Fruit fly (Drosophila melanogaster) whole organism, embryonic: Measurements from ENCODE around the gene Ir7g.

Experiments
- Aef1 ChIP-seq: fragments of 200-800 bp; sonication (Bioruptor generic); IDR thresholded peaks from 3 replicates; pipeline ENCODE4 v1.3.6; 2022; ENCODE audit warnings: missing biosample characterization, missing genetic modification characterization
- B-H1 ChIP-seq: fragments of 200-800 bp; sonication (Bioruptor generic); IDR thresholded peaks from 3 replicates; pipeline ENCODE4 v1.3.6; 2022; ENCODE audit warnings: missing biosample characterization, missing genetic modification characterization
- CG10321 ChIP-seq: fragments of 200-800 bp; sonication (Bioruptor generic); IDR thresholded peaks from 2 replicates; pipeline ENCODE4 v1.3.6; 2022; ENCODE audit warnings: missing biosample characterization, missing genetic modification characterization
- CG11085 ChIP-seq: fragments of 200-800 bp; sonication (Bioruptor generic); IDR thresholded peaks from 2 replicates; pipeline ENCODE4 v1.3.6; 2022; ENCODE audit warnings: missing biosample characterization, missing genetic modification characterization
- CG12942 ChIP-seq: fragments of 200-800 bp; sonication (Bioruptor generic); optimal IDR thresholded peaks from 3 replicates; lab custom pipeline; 2016; ENCODE audit warnings: missing biosample characterization, missing genetic modification characterization
- CG13894 ChIP-seq: fragments of 200-800 bp; sonication (Bioruptor generic); optimal IDR thresholded peaks from 3 replicates; lab custom pipeline; 2018; ENCODE audit warnings: missing biosample characterization, mild to moderate bottlenecking, missing genetic modification characterization, moderate library complexity
- CG14667 ChIP-seq: fragments of 200-800 bp; sonication (Bioruptor generic); IDR thresholded peaks from 2 replicates; pipeline ENCODE4 v1.3.6; 2022; ENCODE audit warnings: missing biosample characterization, missing genetic modification characterization
- CG14710 ChIP-seq: fragments of 200-800 bp; sonication (Bioruptor generic); optimal IDR thresholded peaks from 3 replicates; lab custom pipeline; 2019; ENCODE audit warnings: missing biosample characterization, mild to moderate bottlenecking, missing genetic modification characterization, moderate library complexity
- CG14965 ChIP-seq: fragments of 200-800 bp; sonication (Bioruptor generic); optimal IDR thresholded peaks from 2 replicates; lab custom pipeline; 2016; ENCODE audit warnings: missing biosample characterization, missing genetic modification characterization, borderline replicate concordance
- CG3163 ChIP-seq: fragments of 200-800 bp; sonication (Bioruptor generic); optimal IDR thresholded peaks from 3 replicates; lab custom pipeline; 2016; ENCODE audit warnings: missing biosample characterization, missing genetic modification characterization
- CG32532 ChIP-seq: fragments of 200-800 bp; sonication (Bioruptor generic); IDR thresholded peaks from 2 replicates; pipeline ENCODE4 v1.3.6; 2022; ENCODE audit warnings: missing biosample characterization, missing genetic modification characterization
- CG32767 ChIP-seq: fragments of 200-800 bp; sonication (Bioruptor generic); IDR thresholded peaks from 2 replicates; pipeline ENCODE4 v1.3.6; 2022; ENCODE audit warnings: missing biosample characterization, missing genetic modification characterization
- CG3407 ChIP-seq: fragments of 200-800 bp; sonication (Bioruptor generic); optimal IDR thresholded peaks from 2 replicates; lab custom pipeline; 2018; ENCODE audit warnings: missing biosample characterization, mild to moderate bottlenecking, missing genetic modification characterization
- CG3995 ChIP-seq: fragments of 200-800 bp; sonication (Bioruptor generic); optimal IDR thresholded peaks from 3 replicates; lab custom pipeline; 2016; ENCODE audit warnings: missing biosample characterization, missing genetic modification characterization
- CG4707 ChIP-seq: fragments of 200-800 bp; sonication (Bioruptor generic); optimal IDR thresholded peaks from 2 replicates; lab custom pipeline; 2018; ENCODE audit warnings: missing biosample characterization, mild to moderate bottlenecking, missing genetic modification characterization, moderate library complexity
- CG4820 ChIP-seq: fragments of 200-800 bp; sonication (Bioruptor generic); optimal IDR thresholded peaks from 3 replicates; lab custom pipeline; 2016; ENCODE audit warnings: missing biosample characterization, missing genetic modification characterization
- CG6272 ChIP-seq: fragments of 200-800 bp; sonication (Bioruptor generic); IDR thresholded peaks from 2 replicates; pipeline ENCODE4 v1.3.6; 2022; ENCODE audit warnings: missing biosample characterization, missing genetic modification characterization
- CG6791 ChIP-seq: fragments of 200-800 bp; sonication (Bioruptor generic); IDR thresholded peaks from 3 replicates; pipeline ENCODE4 v1.3.6; 2022; ENCODE audit warnings: missing biosample characterization, missing genetic modification characterization; ENCODE audit not compliant: partially characterized antibody
- CG8089 ChIP-seq: fragments of 200-800 bp; sonication (Bioruptor generic); optimal IDR thresholded peaks from 3 replicates; lab custom pipeline; 2016; ENCODE audit warnings: missing biosample characterization, missing genetic modification characterization
- CG9215 ChIP-seq: fragments of 200-800 bp; sonication (Bioruptor generic); IDR thresholded peaks from 2 replicates; pipeline ENCODE4 v1.3.6; 2022; ENCODE audit warnings: missing biosample characterization, missing genetic modification characterization
- Dip3 ChIP-seq: fragments of 200-800 bp; sonication (Bioruptor generic); optimal IDR thresholded peaks from 3 replicates; lab custom pipeline; 2016; ENCODE audit warnings: missing biosample characterization, missing genetic modification characterization
- E2f2 ChIP-seq: fragments of 200-800 bp; sonication (Bioruptor generic); IDR thresholded peaks from 2 replicates; pipeline ENCODE4 v1.3.6; 2022; ENCODE audit warnings: missing biosample characterization, missing genetic modification characterization
- Ets97D ChIP-seq: fragments of 200-800 bp; sonication (Bioruptor generic); optimal IDR thresholded peaks from 3 replicates; lab custom pipeline; 2016; ENCODE audit warnings: missing biosample characterization, missing genetic modification characterization
- Hr39 ChIP-seq: fragments of >200 bp; optimal IDR thresholded peaks from 2 replicates; lab custom pipeline; 2017
- MTF-1 ChIP-seq: fragments of 200-800 bp; sonication (Bioruptor generic); optimal IDR thresholded peaks from 2 replicates; lab custom pipeline; 2018; ENCODE audit warnings: missing biosample characterization, mild to moderate bottlenecking, missing genetic modification characterization, borderline replicate concordance
- Mrtf ChIP-seq: fragments of 200-800 bp; sonication (Bioruptor generic); IDR thresholded peaks from 3 replicates; pipeline ENCODE4 v1.3.6; 2022; ENCODE audit warnings: missing biosample characterization, missing genetic modification characterization
- Myb ChIP-seq: fragments of 200-800 bp; sonication (Bioruptor generic); optimal IDR thresholded peaks from 2 replicates; lab custom pipeline; 2016; ENCODE audit warnings: missing biosample characterization, missing genetic modification characterization
- PHDP ChIP-seq: fragments of 200-800 bp; sonication (Bioruptor generic); optimal IDR thresholded peaks from 3 replicates; lab custom pipeline; 2018; ENCODE audit warnings: missing biosample characterization, mild to moderate bottlenecking, missing genetic modification characterization, moderate library complexity
- Sox100B ChIP-seq: fragments of 200-800 bp; sonication (Bioruptor generic); optimal IDR thresholded peaks from 3 replicates; lab custom pipeline; 2018; ENCODE audit warnings: missing biosample characterization, mild to moderate bottlenecking, missing genetic modification characterization
- Trl ChIP-seq, 3 experiments: fragments of >200 bp in 2 of 3; fragments of 200-800 bp in 1 of 3; sonication (Bioruptor generic) in 1 of 3; optimal IDR thresholded peaks; 2 replicates in 1 of 3; 3 replicates in 2 of 3; lab custom pipeline; 2016 to 2017; ENCODE audit warnings: missing biosample characterization in 1 of 3, missing genetic modification characterization in 1 of 3
- ac ChIP-seq: fragments of 200-800 bp; sonication (Bioruptor generic); optimal IDR thresholded peaks from 3 replicates; lab custom pipeline; 2017; ENCODE audit warnings: missing biosample characterization, mild to moderate bottlenecking, missing genetic modification characterization
- az2 ChIP-seq: fragments of 200-800 bp; sonication (Bioruptor generic); optimal IDR thresholded peaks from 3 replicates; lab custom pipeline; 2016; ENCODE audit warnings: missing biosample characterization, missing genetic modification characterization
- caup ChIP-seq: fragments of 200-800 bp; sonication (Bioruptor generic); optimal IDR thresholded peaks from 3 replicates; lab custom pipeline; 2017; ENCODE audit warnings: missing biosample characterization, mild to moderate bottlenecking, missing genetic modification characterization, moderate library complexity; ENCODE audit not compliant: severe bottlenecking
- chn ChIP-seq: fragments of 200-800 bp; sonication (Bioruptor generic); optimal IDR thresholded peaks from 2 replicates; lab custom pipeline; 2016; ENCODE audit warnings: missing biosample characterization, missing genetic modification characterization
- ci ChIP-seq: fragments of 200-800 bp; sonication (Bioruptor generic); IDR thresholded peaks from 3 replicates; pipeline ENCODE4 v1.3.6; 2022; ENCODE audit warnings: missing biosample characterization, missing genetic modification characterization
- dimm ChIP-seq: fragments of 200-800 bp; sonication (Bioruptor generic); IDR thresholded peaks from 2 replicates; pipeline ENCODE4 v1.3.6; 2022; ENCODE audit warnings: missing biosample characterization, missing genetic modification characterization
- disco-r ChIP-seq: fragments of 200-800 bp; sonication (Bioruptor generic); optimal IDR thresholded peaks from 2 replicates; lab custom pipeline; 2016; ENCODE audit warnings: missing biosample characterization, missing genetic modification characterization
- en ChIP-seq: fragments of 200-800 bp; sonication (Bioruptor generic); optimal IDR thresholded peaks from 2 replicates; lab custom pipeline; 2016; ENCODE audit warnings: missing biosample characterization, missing genetic modification characterization
- fru ChIP-seq: fragments of >200 bp; optimal IDR thresholded peaks from 2 replicates; lab custom pipeline; 2017
- grn ChIP-seq: fragments of 200-800 bp; sonication (Bioruptor generic); optimal IDR thresholded peaks from 3 replicates; lab custom pipeline; 2017; ENCODE audit warnings: missing biosample characterization, missing genetic modification characterization
- insv ChIP-seq, 2 experiments: fragments of 200-800 bp; sonication (Bioruptor generic); optimal IDR thresholded peaks; 3 replicates each; lab custom pipeline; 2016 to 2018; ENCODE audit warnings: missing biosample characterization in 2 of 2, missing genetic modification characterization in 2 of 2
- org-1 ChIP-seq: fragments of 200-800 bp; sonication (Bioruptor generic); optimal IDR thresholded peaks from 2 replicates; lab custom pipeline; 2017; ENCODE audit warnings: missing biosample characterization, missing genetic modification characterization
- pros ChIP-seq: fragments of 200-800 bp; sonication (Bioruptor generic); optimal IDR thresholded peaks from 3 replicates; lab custom pipeline; 2019; ENCODE audit warnings: missing biosample characterization, mild to moderate bottlenecking, missing genetic modification characterization, moderate library complexity
- row ChIP-seq: fragments of 200-800 bp; sonication (Bioruptor generic); IDR thresholded peaks from 3 replicates; pipeline ENCODE4 v1.3.6; 2022; ENCODE audit warnings: missing biosample characterization, missing genetic modification characterization
- slou ChIP-seq: fragments of 200-800 bp; sonication (Bioruptor generic); optimal IDR thresholded peaks from 3 replicates; lab custom pipeline; 2016; ENCODE audit warnings: missing biosample characterization, missing genetic modification characterization
- sob ChIP-seq: fragments of 200-800 bp; sonication (Bioruptor generic); IDR thresholded peaks from 2 replicates; pipeline ENCODE4 v1.3.6; 2022; ENCODE audit warnings: missing biosample characterization, missing genetic modification characterization
- trem ChIP-seq: fragments of 200-800 bp; optimal IDR thresholded peaks from 3 replicates; lab custom pipeline; 2019; ENCODE audit warnings: missing biosample characterization, mild to moderate bottlenecking, missing genetic modification characterization, moderate library complexity
- ttk ChIP-seq: fragments of 200-800 bp; sonication (Bioruptor generic); IDR thresholded peaks from 2 replicates; pipeline ENCODE4 v2.1.2; 2022; ENCODE audit warnings: missing biosample characterization, missing genetic modification characterization
- vnd ChIP-seq: fragments of 200-800 bp; sonication (Bioruptor generic); IDR thresholded peaks from 3 replicates; pipeline ENCODE4 v1.3.6; 2022; ENCODE audit warnings: missing biosample characterization, missing genetic modification characterization; ENCODE audit not compliant: partially characterized antibody
- zfh1 ChIP-seq: fragments of 200-800 bp; sonication (Bioruptor generic); IDR thresholded peaks from 3 replicates; pipeline ENCODE4 v1.3.6; 2022; ENCODE audit warnings: missing biosample characterization, missing genetic modification characterization

Ir7g gene

DNA sequence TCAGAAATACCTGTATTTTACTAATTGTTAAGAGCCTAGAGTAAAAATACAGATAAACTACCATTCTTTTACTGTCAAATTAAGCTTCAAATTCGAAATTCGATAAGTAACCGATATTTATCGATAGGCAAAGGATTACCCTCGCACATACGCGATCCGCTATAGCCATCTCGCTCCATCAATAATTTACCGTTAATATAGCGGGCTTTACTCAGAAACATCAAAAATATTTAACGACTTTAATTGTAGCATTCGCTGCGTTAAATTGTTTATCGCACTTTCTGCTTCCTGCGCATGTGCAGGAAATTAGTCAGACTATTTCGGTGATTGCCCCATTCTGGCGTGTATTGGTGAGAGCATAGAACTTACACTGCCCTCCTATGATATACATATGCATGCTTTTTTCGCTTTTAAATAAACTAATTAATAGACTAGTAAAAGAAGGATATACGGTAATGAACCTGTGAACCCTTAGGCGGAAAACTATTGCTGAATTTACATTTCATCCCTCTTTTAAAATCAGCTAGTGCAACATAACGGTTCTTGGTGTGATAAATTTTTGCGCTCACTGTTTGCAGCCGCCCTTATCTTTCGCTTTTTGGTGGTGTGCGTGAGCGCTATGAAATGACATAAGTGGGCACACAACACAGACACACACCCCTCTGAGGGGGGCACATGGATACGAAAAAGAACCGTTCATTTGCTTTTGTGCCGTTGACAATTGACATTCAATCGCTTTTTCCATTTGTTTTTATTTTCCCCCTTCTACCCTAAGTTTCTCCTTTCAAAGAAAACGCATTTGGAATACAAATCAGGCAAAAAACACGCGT, 24.0 kb downstream of the Ir7g start, which contains the start of the genes dpr14 and spidey (continued):
- TF ChIP-seq caup (GFP tag; lab: Kevin White, UChicago) (peak; percentile 92), ac (GFP tag; lab: Kevin White, UChicago) (peak; percentile 59), zfh1 (GFP tag; lab: Robert Waterston, UW) (peak; percentile 87), row (GFP tag; lab: Robert Waterston, UW) (peak; percentile 98), CG14710 (tag; lab: Kevin White, UChicago) (peak; percentile 83), Sox100B (GFP tag; lab: Kevin White, UChicago) (peak; percentile 86), CG4820 (GFP tag; lab: Kevin White, UChicago) (peak; percentile 81), CG3995 (GFP tag; lab: Kevin White, UChicago) (peak; percentile 55), ci (GFP tag; lab: Robert Waterston, UW) (peak; percentile 94), CG32532 (GFP tag; lab: Robert Waterston, UW) (peak; percentile 94), chn (peak; percentile 80), CG8089 (GFP tag; lab: Kevin White, UChicago) (peak; percentile 75), pros (peak; percentile 78), CG6791 (GFP tag; lab: Robert Waterston, UW) (peak; percentile 52; the same call in 2 of the 3 replicates), CG13894 (tag; lab: Kevin White, UChicago) (peak; percentile 93), CG32767 (GFP tag; lab: Robert Waterston, UW) (peak; percentile 88), CG3163 (GFP tag; lab: Kevin White, UChicago) (peak; percentile 50), slou (GFP tag; lab: Kevin White, UChicago) (peak; percentile 26), en (GFP tag; lab: Kevin White, UChicago) (peak; percentile 38), dimm (GFP tag; lab: Robert Waterston, UW) (peak; percentile 70; the same call in 1 of the 2 replicates), MTF-1 (GFP tag; lab: Kevin White, UChicago) (peak; percentile 72), Ets97D (GFP tag; lab: Kevin White, UChicago) (peak; percentile 63), az2 (GFP tag; lab: Kevin White, UChicago) (peak; percentile 86), Mrtf (GFP tag; lab: Robert Waterston, UW) (peak; percentile 86), trem (tag; lab: Kevin White, UChicago) (peak; percentile 81), PHDP (peak; percentile 93), Dip3 (GFP tag; lab: Kevin White, UChicago) (peak; percentile 88), B-H1 (peak; percentile 85), CG3407 (GFP tag; lab: Kevin White, UChicago) (peak; percentile 74), org-1 (GFP tag; lab: Kevin White, UChicago) (peak; percentile 89), vnd (GFP tag; lab: Robert Waterston, UW) (no peak; the same call in 2 of the 3 replicates), CG10321 (no peak; the same call in 1 of the 2 replicates), insv (GFP tag; optimal IDR thresholded peaks at IDR 0.05; lab: Kevin White, UChicago) (peak in 1 of 2 experiments; percentile 62), Hr39 (lab: Kevin White, UChicago) (no peak), E2f2 (GFP tag; lab: Robert Waterston, UW) (peak; percentile 66), CG14667 (GFP tag; lab: Robert Waterston, UW) (peak; percentile 86), Trl (optimal IDR thresholded peaks at IDR 0.05; lab: Kevin White, UChicago) (peak in 1 of 2 experiments; percentile 19), Trl (GFP tag; optimal IDR thresholded peaks at IDR 0.05; lab: Kevin White, UChicago) (peak; percentile 87), CG4707 (GFP tag; lab: Kevin White, UChicago) (peak; percentile 62), CG14965 (GFP tag; lab: Kevin White, UChicago) (peak; percentile 36), disco-r (GFP tag; lab: Kevin White, UChicago) (peak; percentile 71), fru (lab: Kevin White, UChicago) (no peak), CG9215 (peak; percentile 86), sob (GFP tag; lab: Robert Waterston, UW) (peak; percentile 92), CG6272 (peak; percentile 79), CG11085 (GFP tag; lab: Robert Waterston, UW) (peak; percentile 85), Myb (peak; percentile 75), grn (GFP tag; lab: Kevin White, UChicago) (peak; percentile 36), Aef1 (GFP tag; lab: Robert Waterston, UW) (peak; percentile 90), CG12942 (peak; percentile 74), ttk (peak; percentile 90)
